Worm (Caenorhabditis elegans): ENCODE results near the gene clec-256.

DNA sequence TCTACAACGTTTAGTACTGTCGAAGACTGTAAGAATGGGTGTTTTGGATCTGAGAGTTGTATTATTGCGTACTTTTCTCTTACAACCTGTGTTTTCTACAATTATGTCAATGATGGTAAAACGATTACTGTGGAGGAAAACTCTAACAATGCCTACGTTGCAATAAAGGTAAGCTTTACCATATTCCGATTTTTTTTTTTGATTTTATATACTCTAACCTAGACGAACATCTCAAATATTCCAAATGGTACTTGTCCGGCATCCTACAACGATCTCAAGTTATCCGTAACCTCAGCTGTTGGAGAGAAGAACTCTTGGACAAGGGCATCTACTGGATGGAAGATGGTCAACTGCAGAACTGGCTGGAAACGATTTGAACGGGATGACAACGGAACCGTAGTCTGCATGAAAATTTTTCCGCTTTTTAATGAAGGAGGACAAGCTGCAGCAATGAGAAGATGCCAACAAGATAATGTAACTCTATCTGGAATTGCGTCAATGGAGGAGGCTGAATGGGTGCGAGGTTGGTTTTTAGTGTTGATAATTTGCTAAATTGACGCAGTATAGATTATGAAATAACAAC, 405 bp downstream of the clec-256 start:
- TF ChIP-seq ets-7 (tag; optimal IDR thresholded peaks at IDR 0.05) = no peak
- TF ChIP-seq tra-4 (tag; optimal IDR thresholded peaks at IDR 0.05) = no peak
- no peak for TF ChIP-seq F13C5.2 (tag; optimal IDR thresholded peaks at IDR 0.05)
- no peak for TF ChIP-seq ama-1 (optimal IDR thresholded peaks at IDR 0.05)
- TF ChIP-seq hnd-1 (tag; optimal IDR thresholded peaks at IDR 0.05) = no peak
- TF ChIP-seq ceh-36 (tag; optimal IDR thresholded peaks at IDR 0.05) = no peak
- TF ChIP-seq tbx-11 (GFP tag; IDR thresholded peaks at IDR 0.05) = no peak
- no peak for TF ChIP-seq B0310.2 (tag; optimal IDR thresholded peaks at IDR 0.05)
- TF ChIP-seq aly-1 (tag; optimal IDR thresholded peaks at IDR 0.05) = no peak
- TF ChIP-seq flt-1 (GFP tag; IDR thresholded peaks at IDR 0.05) = no peak
- TF ChIP-seq sea-1 (GFP tag; conservative IDR thresholded peaks at IDR 0.05) = no peak
- no peak for TF ChIP-seq pes-1 (GFP tag; IDR thresholded peaks at IDR 0.05)
- TF ChIP-seq ceh-13 (GFP tag; optimal IDR thresholded peaks at IDR 0.05) = no peak
